Worm (Caenorhabditis elegans) whole organism, dauer: Measurements from ENCODE around the gene mlc-6.

Source experiments
- unc-62 ChIP-seq: sonication (generic microtip); optimal IDR thresholded peaks from 2 replicates; lab custom pipeline; 2017; ENCODE audit warnings: missing biosample characterization, missing genetic modification reagents, missing genetic modification characterization

The mlc-6 gene

DNA sequence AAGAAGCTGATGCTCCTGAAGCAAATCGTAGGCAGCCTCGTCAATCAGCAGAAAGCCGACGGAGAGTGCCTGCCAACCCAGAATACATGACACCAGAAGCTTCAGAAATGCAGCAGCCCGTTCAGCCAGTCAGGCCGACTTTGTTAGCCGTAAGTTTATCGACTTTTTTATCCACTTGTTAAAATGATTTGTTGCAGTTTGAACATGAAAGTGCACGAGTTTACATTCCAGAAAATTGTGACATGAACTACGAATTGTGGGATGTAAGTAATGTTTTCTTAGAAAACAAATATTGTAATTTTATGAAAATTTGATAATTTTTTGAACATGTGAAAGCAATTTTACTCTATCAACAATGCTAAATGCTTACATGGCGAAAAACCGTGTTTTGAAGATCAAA is 6.2 kb downstream of the mlc-6 start:
- no peak for TF ChIP-seq unc-62 (GFP tag; lab: Kevin White, UChicago)

DNA sequence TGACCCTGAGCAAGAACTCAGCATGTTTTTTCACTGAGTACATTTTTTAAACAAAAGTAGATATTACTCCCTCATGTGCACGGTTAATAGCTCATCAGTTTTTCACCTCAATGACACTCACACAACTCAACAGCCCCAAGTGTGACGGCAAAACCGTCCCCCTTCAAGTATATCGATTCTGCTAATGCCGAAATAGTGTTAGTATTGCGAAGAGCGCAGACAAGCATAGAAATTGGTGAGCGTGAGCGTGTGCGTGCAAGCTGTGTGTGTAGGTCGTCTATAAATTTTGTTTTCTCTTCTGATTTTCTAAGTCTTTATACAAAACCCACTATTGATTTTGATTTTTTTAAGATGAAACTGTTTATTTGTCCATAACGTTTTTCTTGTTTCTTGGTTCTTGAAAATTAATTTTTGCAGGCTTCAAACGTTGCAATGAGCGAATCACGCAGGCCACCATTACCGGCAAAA is 8.1 kb downstream of the mlc-6 start, which contains the start of gene K04C1.2:
K04C1.2 (plus strand) TSS at position 418 of the 468 bp plus-strand sequence.
- TF ChIP-seq unc-62 (GFP tag; lab: Kevin White, UChicago) = no peak

DNA sequence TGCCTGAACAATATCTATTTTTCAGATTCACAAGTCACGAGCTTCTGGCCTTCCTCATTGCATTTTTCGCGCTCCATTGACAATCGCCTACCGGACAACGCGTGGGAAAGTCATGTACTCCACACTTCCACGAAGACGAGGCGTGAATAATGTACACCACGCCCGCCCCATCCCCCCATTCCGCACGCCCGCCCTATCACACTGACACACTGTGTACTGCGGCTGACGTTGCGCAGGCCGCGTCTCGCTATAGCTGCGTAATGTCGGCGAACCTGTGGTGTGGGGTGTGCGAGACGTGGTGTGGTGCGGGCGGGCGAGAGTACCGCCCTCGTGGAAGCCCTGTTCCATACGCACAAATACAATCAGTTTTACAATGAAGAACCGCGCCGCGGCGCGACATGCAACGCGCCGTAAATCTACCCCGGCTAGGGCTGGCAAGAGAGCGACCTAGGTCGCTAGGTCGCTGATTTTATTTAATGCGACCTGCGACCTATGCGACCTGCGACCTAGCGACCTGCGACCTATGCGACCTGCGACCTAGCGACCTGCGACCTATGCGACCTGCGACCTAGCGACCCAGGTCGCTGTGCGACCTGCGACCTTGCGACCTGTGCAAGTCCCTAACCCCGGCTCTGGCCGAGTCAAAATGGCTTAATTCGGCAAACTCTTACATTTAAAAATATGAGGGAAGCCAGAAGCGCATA is 10.1 kb downstream of the mlc-6 start:
- no peak for TF ChIP-seq unc-62 (GFP tag; lab: Kevin White, UChicago)

DNA sequence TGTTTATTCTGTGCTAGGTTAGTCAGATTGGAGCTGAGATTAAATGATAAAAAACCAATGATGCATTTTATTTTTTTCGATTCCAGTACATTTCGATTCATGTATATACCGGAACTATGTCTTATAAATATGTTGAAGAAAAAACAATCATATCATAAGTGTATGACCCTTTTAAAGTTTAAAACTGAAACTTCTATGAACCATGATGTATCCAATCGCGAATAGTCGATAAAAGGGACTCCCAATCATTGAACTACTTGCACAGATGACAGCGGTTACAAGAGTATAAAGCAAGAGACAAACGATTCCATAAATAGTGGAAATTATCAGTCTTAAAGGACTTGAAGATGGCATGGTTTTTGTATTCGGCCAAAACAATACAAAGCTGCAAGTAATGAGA is 11.5 kb downstream of the mlc-6 start, which contains the start of gene srg-37:
srg-37 (minus strand) TSS at position 101 of the 400 bp plus-strand sequence.
- no peak for TF ChIP-seq unc-62 (GFP tag; lab: Kevin White, UChicago)

DNA sequence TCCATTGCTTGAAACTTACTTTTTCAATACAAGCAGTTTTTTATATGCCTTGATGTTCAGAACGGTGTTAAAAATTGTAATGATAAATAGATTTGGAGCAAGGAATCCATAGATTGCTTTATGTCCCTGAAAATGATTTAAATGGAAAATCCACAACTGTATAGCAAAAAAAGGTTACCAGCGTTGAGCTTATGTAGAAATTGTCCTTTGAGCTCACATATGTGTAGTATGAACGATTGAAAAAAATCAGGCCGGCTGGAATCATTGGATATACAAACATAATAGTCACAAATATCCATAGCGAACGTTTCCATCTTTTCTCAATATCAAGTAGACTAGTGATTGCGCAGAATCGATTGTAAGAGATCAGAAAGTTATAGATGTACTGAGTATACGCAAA is 12.1 kb downstream of the mlc-6 start, which contains the start of gene srg-36:
srg-36 (minus strand) TSS at position 101 of the 400 bp plus-strand sequence.
- TF ChIP-seq unc-62 (GFP tag; lab: Kevin White, UChicago) = no peak

DNA sequence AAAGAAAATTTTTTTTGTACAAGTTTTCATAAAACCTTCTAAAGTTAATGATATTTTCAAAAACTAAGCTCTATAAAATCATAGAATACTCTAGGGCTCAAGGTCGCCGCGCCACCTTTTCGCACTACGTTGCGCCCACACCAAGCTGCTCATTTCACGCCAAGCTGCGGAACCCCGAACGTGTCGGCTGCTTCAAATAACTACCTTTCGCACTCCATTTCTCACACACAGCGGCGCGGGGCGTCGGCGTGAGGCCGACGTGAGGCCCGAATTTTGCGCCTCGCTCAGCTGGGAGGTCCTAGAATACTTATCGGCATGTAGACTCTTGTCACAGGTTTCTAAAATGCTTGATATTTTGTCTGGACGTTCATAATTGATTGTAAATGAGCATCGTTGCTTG is 14.4 kb downstream of the mlc-6 start:
- no peak for TF ChIP-seq unc-62 (GFP tag; lab: Kevin White, UChicago)

DNA sequence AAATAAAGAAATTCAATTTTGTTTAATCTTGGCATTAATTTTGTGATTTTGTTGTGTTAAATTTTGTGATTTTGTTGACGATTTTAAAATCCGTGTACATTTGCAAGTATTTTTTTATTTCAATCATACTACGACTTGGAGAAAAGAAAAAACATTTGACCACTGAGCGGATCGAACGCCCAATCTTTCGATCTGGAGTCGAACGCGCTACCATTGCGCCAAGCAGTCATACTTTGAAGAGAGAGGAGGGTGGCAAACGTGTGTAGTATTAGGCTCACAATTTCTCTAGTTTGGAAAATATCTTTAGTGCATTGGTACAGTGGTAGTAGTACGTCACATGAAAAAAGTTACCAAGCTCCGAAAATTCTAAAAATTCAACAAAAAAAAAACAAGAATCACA is 17.7 kb downstream of the mlc-6 start:
- TF ChIP-seq unc-62 (GFP tag; lab: Kevin White, UChicago) = no peak

DNA sequence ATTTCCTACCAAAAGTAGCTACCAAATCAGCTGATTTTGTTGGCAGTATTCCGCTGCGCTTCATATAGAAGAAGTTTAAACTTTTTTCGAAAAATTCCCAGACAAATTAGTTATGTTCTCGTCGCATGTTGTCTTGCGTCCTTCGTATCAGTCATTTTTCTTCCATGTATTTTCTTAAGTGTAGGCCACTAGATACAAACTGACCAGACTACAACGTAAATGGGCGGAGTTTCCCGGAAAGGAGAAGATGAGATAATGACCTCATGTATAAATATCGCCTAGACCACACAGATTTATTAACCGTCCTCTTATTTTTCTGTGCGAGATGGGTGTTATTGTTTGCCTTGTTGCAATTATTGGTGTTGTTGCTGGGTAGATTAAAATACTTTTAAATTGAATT is 21.1 kb downstream of the mlc-6 start, which contains the start of gene cyp-13B2:
cyp-13B2 (plus strand) TSS at position 301 of the 400 bp plus-strand sequence.
- no peak for TF ChIP-seq unc-62 (GFP tag; lab: Kevin White, UChicago)

DNA sequence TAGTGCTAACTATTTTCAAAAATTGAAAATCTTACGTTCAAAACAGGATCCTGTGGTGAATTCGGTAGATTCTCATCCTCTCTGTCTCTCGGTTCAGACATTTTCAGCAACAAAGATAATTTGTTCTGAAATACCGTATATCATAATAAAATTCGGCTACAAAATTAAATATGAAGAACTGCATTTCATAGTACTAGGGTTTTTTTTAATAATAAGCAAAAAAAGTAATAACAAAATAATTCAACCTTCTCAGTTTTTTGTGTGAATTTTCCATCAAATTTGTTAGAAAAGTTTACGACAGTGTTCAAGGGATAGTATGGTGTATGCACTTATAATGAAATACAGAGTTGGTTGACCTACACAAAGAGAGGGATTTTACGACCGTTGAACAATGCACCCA is 23.3 kb downstream of the mlc-6 start, which contains the start of gene K06G5.3:
K06G5.3 (minus strand) TSS at position 101 of the 400 bp plus-strand sequence.
- TF ChIP-seq unc-62 (GFP tag; lab: Kevin White, UChicago) = no peak

DNA sequence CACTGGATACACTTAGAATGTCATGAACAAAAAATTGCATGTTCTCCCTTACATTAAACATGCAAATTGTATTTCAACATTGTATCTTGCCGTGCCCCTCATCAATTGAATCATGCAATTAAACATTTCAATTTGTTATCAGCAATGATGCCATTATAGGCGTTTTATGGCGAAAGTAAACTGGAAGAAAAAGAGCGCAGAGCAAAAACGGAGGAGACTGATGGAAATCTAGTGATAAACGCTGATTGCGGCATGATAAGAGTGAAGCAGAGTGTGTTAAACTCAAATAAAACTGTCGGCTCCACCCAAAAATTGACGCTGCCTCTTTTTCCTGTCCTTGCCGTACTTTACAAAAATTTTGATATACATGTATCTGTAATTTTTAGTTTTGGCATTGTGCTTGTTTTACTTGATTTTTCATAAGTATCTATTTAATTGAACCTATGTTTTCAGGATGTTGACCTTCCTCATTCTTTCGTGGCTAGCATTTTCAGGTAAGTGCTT is 31.8 kb downstream of the mlc-6 start, which contains the start of gene K06G5.1:
K06G5.1 (plus strand) TSS at position 454 of the 504 bp plus-strand sequence.
- TF ChIP-seq unc-62 (GFP tag; lab: Kevin White, UChicago) = no peak

DNA sequence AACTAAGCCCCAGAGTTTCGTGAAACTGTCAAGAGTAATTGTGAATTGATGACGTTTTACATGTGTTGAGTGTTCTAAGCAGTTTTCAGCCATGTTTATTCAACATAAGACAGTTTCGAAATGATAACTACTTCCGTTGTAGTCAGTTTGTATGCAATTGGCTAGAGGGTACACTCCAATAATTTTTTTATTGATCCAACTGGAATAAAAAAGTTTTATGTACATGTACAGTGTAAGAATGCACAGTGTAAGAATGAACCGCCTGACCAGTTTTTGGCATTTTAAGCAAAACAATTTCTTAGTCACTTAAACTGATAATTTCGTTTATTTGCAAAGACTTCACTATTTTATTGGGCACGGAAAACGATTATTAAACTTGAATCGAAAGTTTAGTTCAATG is 33.1 kb downstream of the mlc-6 start:
- TF ChIP-seq unc-62 (GFP tag; lab: Kevin White, UChicago) = no peak

DNA sequence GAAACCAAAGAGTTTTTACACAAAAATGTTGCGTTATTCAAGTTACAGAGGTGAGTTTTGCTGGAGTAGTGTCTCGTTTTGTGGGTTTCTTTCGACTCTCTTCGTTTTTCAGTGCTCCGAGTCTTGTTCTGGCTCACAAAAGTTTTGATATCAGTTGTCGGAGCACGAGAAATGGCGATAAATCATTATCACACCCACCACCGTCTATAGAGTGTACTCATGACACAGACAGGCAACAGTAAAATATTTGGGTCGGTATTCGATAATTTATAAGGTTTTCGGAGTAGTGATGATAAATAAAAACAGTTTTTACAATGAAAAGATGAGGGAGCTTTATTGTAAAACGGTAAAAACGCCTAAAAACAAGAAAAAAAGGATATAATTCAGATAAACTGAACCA is 38.5 kb downstream of the mlc-6 start, which contains the start of gene ceh-37:
ceh-37 (minus strand) TSS at position 59 of the 400 bp plus-strand sequence.
- TF ChIP-seq unc-62 (GFP tag; lab: Kevin White, UChicago) = no peak

DNA sequence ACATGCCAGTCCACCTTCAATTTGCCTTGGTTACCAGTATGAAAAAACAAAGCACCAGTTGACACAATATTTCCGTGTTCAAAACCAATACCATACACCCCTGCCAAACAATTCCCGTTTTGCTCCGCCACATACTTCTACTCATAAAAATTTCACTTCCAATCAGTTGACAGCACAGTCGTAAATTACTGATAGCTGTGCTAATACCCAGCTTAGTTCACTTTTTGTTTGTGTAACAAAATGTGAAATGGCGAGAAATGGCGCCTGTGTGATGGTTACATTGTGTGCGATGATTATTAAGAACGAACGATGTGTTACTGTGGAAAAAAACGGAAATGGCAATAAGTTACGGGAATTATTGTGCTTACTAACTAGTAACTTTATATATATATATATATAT is 40.1 kb downstream of the mlc-6 start:
- TF ChIP-seq unc-62 (GFP tag; lab: Kevin White, UChicago) = no peak
